Worm (Caenorhabditis elegans) whole organism, L1 larva: ENCODE data around the gene fbxc-48.

Source experiments
- C16A3.4 ChIP-seq: fragments of 150-350 bp; optimal IDR thresholded peaks from 2 replicates; lab custom pipeline; 2014; ENCODE audit warnings: missing biosample characterization, missing genetic modification characterization
- C34B4.2 ChIP-seq: sonication (generic microtip); optimal IDR thresholded peaks from 2 replicates; lab custom pipeline; 2017; ENCODE audit warnings: mild to moderate bottlenecking, missing genetic modification characterization, missing compliant biosample characterization
- aha-1 ChIP-seq: fragments of 150-350 bp; optimal IDR thresholded peaks from 2 replicates; lab custom pipeline; 2014; ENCODE audit warnings: missing biosample characterization, missing genetic modification characterization
- ama-1 ChIP-seq: fragments of 150-350 bp; optimal IDR thresholded peaks from 2 replicates; lab custom pipeline; 2014
- blmp-1 ChIP-seq: fragments of 150-350 bp; optimal IDR thresholded peaks from 2 replicates; lab custom pipeline; 2014; ENCODE audit warnings: missing biosample characterization, missing genetic modification characterization
- ceh-8 ChIP-seq: fragments of 200-800 bp; sonication (Bioruptor generic); optimal IDR thresholded peaks from 2 replicates; lab custom pipeline; 2018; ENCODE audit warnings: mild to moderate bottlenecking, missing genetic modification characterization, moderate library complexity, missing compliant biosample characterization
- ceh-88 ChIP-seq: fragments of 200-800 bp; sonication (Bioruptor generic); IDR thresholded peaks from 2 replicates; pipeline ENCODE4 v1.3.6; 2022; ENCODE audit warnings: missing genetic modification characterization, missing compliant biosample characterization
- dpl-1 ChIP-seq, 3 experiments: fragments of 150-350 bp in 2 of 3; sonication (generic microtip) in 1 of 3; optimal IDR thresholded peaks; 2 replicates each; lab custom pipeline; 2014 to 2017; ENCODE audit warnings: missing biosample characterization in 3 of 3, missing genetic modification characterization in 3 of 3, missing genetic modification reagents in 3 of 3
- dsc-1 ChIP-seq: sonication (generic microtip); optimal IDR thresholded peaks from 2 replicates; lab custom pipeline; 2016; ENCODE audit warnings: mild to moderate bottlenecking, missing genetic modification characterization, missing compliant biosample characterization
- efl-1 ChIP-seq, 4 experiments: fragments of 150-350 bp; optimal IDR thresholded peaks in 3 of 4; peaks in 1 of 4; 1 replicate in 1 of 4; 2 replicates in 3 of 4; lab custom pipeline; 2014; ENCODE audit warnings: missing biosample characterization in 2 of 4, missing genetic modification characterization in 2 of 4, missing genetic modification reagents in 2 of 4
- efl-3 ChIP-seq: fragments of 200-800 bp; sonication (Bioruptor generic); optimal IDR thresholded peaks from 2 replicates; lab custom pipeline; 2018; ENCODE audit warnings: mild to moderate bottlenecking, missing genetic modification characterization, missing compliant biosample characterization
- elt-2 ChIP-seq: sonication (generic microtip); optimal IDR thresholded peaks from 2 replicates; lab custom pipeline; 2016; ENCODE audit warnings: missing genetic modification characterization, mild to moderate bottlenecking, inconsistent platforms, missing compliant biosample characterization, missing genetic modification reagents
- elt-3 ChIP-seq, 6 experiments: fragments of 150-350 bp in 1 of 6; sonication (generic microtip); optimal IDR thresholded peaks; 2 replicates each; lab custom pipeline; 2017 to 2018; ENCODE audit warnings: missing biosample characterization in 6 of 6, missing genetic modification characterization in 6 of 6, inconsistent platforms in 1 of 6
- fkh-10 ChIP-seq: sonication (generic microtip); optimal IDR thresholded peaks from 2 replicates; lab custom pipeline; 2017; ENCODE audit warnings: missing biosample characterization, missing genetic modification reagents, missing genetic modification characterization
- fkh-8 ChIP-seq: sonication (generic microtip); optimal IDR thresholded peaks from 2 replicates; lab custom pipeline; 2016; ENCODE audit warnings: mild to moderate bottlenecking, missing genetic modification characterization, missing compliant biosample characterization
- fos-1 ChIP-seq: fragments of 150-350 bp; optimal IDR thresholded peaks from 2 replicates; lab custom pipeline; 2014; ENCODE audit warnings: missing biosample characterization, missing genetic modification characterization
- hlh-17 ChIP-seq: fragments of 200-800 bp; sonication (Bioruptor generic); optimal IDR thresholded peaks from 2 replicates; lab custom pipeline; 2018; ENCODE audit warnings: missing genetic modification characterization, mild to moderate bottlenecking, missing compliant biosample characterization, moderate library complexity, borderline replicate concordance
- hpl-2 ChIP-seq: fragments of 150-350 bp; optimal IDR thresholded peaks from 2 replicates; lab custom pipeline; 2014; ENCODE audit warnings: missing biosample characterization, missing genetic modification reagents, missing genetic modification characterization
- irx-1 ChIP-seq: sonication (generic microtip); optimal IDR thresholded peaks from 2 replicates; lab custom pipeline; 2016; ENCODE audit warnings: missing genetic modification characterization, missing compliant biosample characterization
- jun-1 ChIP-seq: fragments of 150-350 bp; optimal IDR thresholded peaks from 2 replicates; lab custom pipeline; 2014; ENCODE audit warnings: missing biosample characterization, missing genetic modification reagents, missing genetic modification characterization
- lin-13 ChIP-seq: fragments of 150-350 bp; optimal IDR thresholded peaks from 2 replicates; lab custom pipeline; 2014; ENCODE audit warnings: missing biosample characterization, missing genetic modification reagents, missing genetic modification characterization
- lin-14 ChIP-seq: fragments of 200-800 bp; sonication (Bioruptor generic); optimal IDR thresholded peaks from 2 replicates; lab custom pipeline; 2018; ENCODE audit warnings: mild to moderate bottlenecking, missing genetic modification characterization, moderate library complexity, missing compliant biosample characterization
- lin-15B ChIP-seq: fragments of 150-350 bp; sonication (generic microtip); optimal IDR thresholded peaks from 3 replicates; lab custom pipeline; 2014; ENCODE audit warnings: missing biosample characterization, missing genetic modification characterization
- lin-39 ChIP-seq: fragments of 150-350 bp; optimal IDR thresholded peaks from 2 replicates; lab custom pipeline; 2014; ENCODE audit warnings: missing biosample characterization, missing genetic modification reagents, missing genetic modification characterization
- lir-3 ChIP-seq: sonication (generic microtip); optimal IDR thresholded peaks from 2 replicates; lab custom pipeline; 2016; ENCODE audit warnings: mild to moderate bottlenecking, missing genetic modification characterization, moderate library complexity, missing compliant biosample characterization; ENCODE audit not compliant: poor library complexity
- lsy-2 ChIP-seq, 2 experiments: fragments of 150-350 bp; optimal IDR thresholded peaks; 2 replicates each; lab custom pipeline; 2014; ENCODE audit warnings: missing biosample characterization in 2 of 2, missing genetic modification characterization in 2 of 2
- mab-9 ChIP-seq: fragments of 200-800 bp; sonication (Bioruptor generic); IDR thresholded peaks from 2 replicates; pipeline ENCODE4 v1.3.6; 2022; ENCODE audit warnings: missing genetic modification reagents, missing genetic modification characterization, missing compliant biosample characterization
- mdl-1 ChIP-seq, 2 experiments: fragments of 150-350 bp; optimal IDR thresholded peaks; 2 replicates each; lab custom pipeline; 2014 to 2017; ENCODE audit warnings: missing biosample characterization in 2 of 2, missing genetic modification characterization in 2 of 2, inconsistent platforms in 1 of 2
- mep-1 ChIP-seq: fragments of 150-350 bp; optimal IDR thresholded peaks from 2 replicates; lab custom pipeline; 2014; ENCODE audit warnings: missing biosample characterization, missing genetic modification characterization
- nhr-11 ChIP-seq: fragments of 150-350 bp; optimal IDR thresholded peaks from 2 replicates; lab custom pipeline; 2014; ENCODE audit warnings: missing biosample characterization, missing genetic modification characterization
- nhr-19 ChIP-seq: fragments of 200-800 bp; sonication (Bioruptor generic); conservative IDR thresholded peaks from 2 replicates; pipeline ENCODE4 v1.3.6; 2022; ENCODE audit warnings: missing genetic modification characterization, missing compliant biosample characterization
- nhr-237 ChIP-seq: fragments of 150-350 bp; optimal IDR thresholded peaks from 2 replicates; lab custom pipeline; 2014; ENCODE audit warnings: missing biosample characterization, missing genetic modification characterization
- nhr-28 ChIP-seq: fragments of 150-350 bp; optimal IDR thresholded peaks from 2 replicates; lab custom pipeline; 2014; ENCODE audit warnings: missing biosample characterization, missing genetic modification characterization
- nhr-47 ChIP-seq: sonication (generic microtip); optimal IDR thresholded peaks from 2 replicates; lab custom pipeline; 2016; ENCODE audit warnings: mild to moderate bottlenecking, missing genetic modification characterization, moderate library complexity, missing compliant biosample characterization
- nhr-77 ChIP-seq: fragments of 150-350 bp; optimal IDR thresholded peaks from 2 replicates; lab custom pipeline; 2014; ENCODE audit warnings: missing biosample characterization, missing genetic modification characterization
- pag-3 ChIP-seq: sonication (generic microtip); optimal IDR thresholded peaks from 2 replicates; lab custom pipeline; 2017; ENCODE audit warnings: missing genetic modification characterization, mild to moderate bottlenecking, missing compliant biosample characterization, antibody characterized with exemption, borderline replicate concordance; ENCODE audit not compliant: insufficient read depth
- rnt-1 ChIP-seq: sonication (generic microtip); optimal IDR thresholded peaks from 2 replicates; lab custom pipeline; 2016; ENCODE audit warnings: mild to moderate bottlenecking, missing genetic modification characterization, moderate library complexity, missing compliant biosample characterization
- sptf-1 ChIP-seq: fragments of 150-350 bp; optimal IDR thresholded peaks from 2 replicates; lab custom pipeline; 2014; ENCODE audit warnings: missing biosample characterization, missing genetic modification characterization
- tbx-2 ChIP-seq: sonication (generic microtip); optimal IDR thresholded peaks from 2 replicates; lab custom pipeline; 2016; ENCODE audit warnings: missing genetic modification characterization, missing compliant biosample characterization
- tlp-1 ChIP-seq: fragments of 150-350 bp; optimal IDR thresholded peaks from 2 replicates; lab custom pipeline; 2014; ENCODE audit warnings: missing biosample characterization, missing genetic modification characterization
- unc-62 ChIP-seq: fragments of 150-350 bp; optimal IDR thresholded peaks from 2 replicates; lab custom pipeline; 2014; ENCODE audit warnings: missing biosample characterization, missing genetic modification reagents, missing genetic modification characterization
- unc-86 ChIP-seq: sonication (generic microtip); optimal IDR thresholded peaks from 2 replicates; lab custom pipeline; 2016; ENCODE audit warnings: missing genetic modification characterization, missing compliant biosample characterization
- vab-15 ChIP-seq: sonication (generic microtip); optimal IDR thresholded peaks from 2 replicates; lab custom pipeline; 2017; ENCODE audit warnings: missing genotype, mild to moderate bottlenecking, missing genetic modification characterization, missing compliant biosample characterization
- zag-1 ChIP-seq: fragments of 150-350 bp; optimal IDR thresholded peaks from 2 replicates; lab custom pipeline; 2014; ENCODE audit warnings: missing biosample characterization, missing genetic modification characterization
- ztf-4 ChIP-seq: fragments of 150-350 bp; optimal IDR thresholded peaks from 2 replicates; lab custom pipeline; 2014; ENCODE audit warnings: missing biosample characterization, missing genetic modification characterization

fbxc-48 gene

ce11 chrII:740808-741207 lies at the start of gene fbxc-48:
Gene fbxc-48, minus strand, starts transcription at chrII:740908.
- TF ChIP-seq nhr-77 (no peak), hlh-17 (GFP tag; lab: Kevin White, UChicago) (no peak), rnt-1 (tag; lab: Kevin White, UChicago) (no peak), nhr-11 (tag; lab: Kevin White, UChicago) (no peak), efl-3 (GFP tag; lab: Kevin White, UChicago) (no peak), mdl-1 (tag; optimal IDR thresholded peaks at IDR 0.05; lab: Kevin White, UChicago) (no peak), hpl-2 (no peak), jun-1 (tag; lab: Kevin White, UChicago) (no peak), nhr-47 (tag; lab: Kevin White, UChicago) (no peak), lin-13 (GFP tag; lab: Kevin White, UChicago) (no peak), vab-15 (tag; lab: Kevin White, UChicago) (no peak), C16A3.4 (no peak), ceh-88 (GFP tag; lab: Robert Waterston, UW) (no peak), nhr-28 (no peak)

- TF ChIP-seq dsc-1 (tag; lab: Kevin White, UChicago), result no peak
- TF ChIP-seq ama-1, result no peak
- TF ChIP-seq tbx-2 (tag; lab: Kevin White, UChicago), result no peak
- no peak for TF ChIP-seq ztf-4 (tag; lab: Kevin White, UChicago)
- no peak for TF ChIP-seq unc-62 (GFP tag; lab: Kevin White, UChicago)
Measured at ce11 chrII:788139-788538, 47.4 kb upstream of the fbxc-48 start, which contains the start of gene F46F5.15. Gene F46F5.15, plus strand, starts transcription at chrII:788439.

ce11 chrII:786938-787337 lies 46.2 kb upstream of the fbxc-48 start, which contains the start of gene F46F5.16:
Gene F46F5.16, plus strand, starts transcription at chrII:787238.
- TF ChIP-seq dpl-1 (GFP tag; optimal IDR thresholded peaks at IDR 0.05; lab: Kevin White, UChicago) (no peak), mab-9 (GFP tag; lab: Robert Waterston, UW) (no peak), blmp-1 (tag; lab: Kevin White, UChicago) (no peak), nhr-237 (tag; lab: Kevin White, UChicago) (no peak), lin-15B (tag; lab: Kevin White, UChicago) (no peak), fkh-8 (tag; lab: Kevin White, UChicago) (no peak), lin-14 (GFP tag; lab: Kevin White, UChicago) (no peak), unc-86 (tag; lab: Kevin White, UChicago) (no peak), ama-1 (no peak), aha-1 (tag; lab: Kevin White, UChicago) (no peak), efl-1 (optimal IDR thresholded peaks at IDR 0.05; lab: Kevin White, UChicago) (no peak), efl-1 (GFP tag; optimal IDR thresholded peaks at IDR 0.05 in 1 of 2; lab: Kevin White, UChicago) (no peak), irx-1 (tag; lab: Kevin White, UChicago) (no peak), zag-1 (tag; lab: Kevin White, UChicago) (no peak), mdl-1 (tag; optimal IDR thresholded peaks at IDR 0.05; lab: Kevin White, UChicago) (no peak), vab-15 (tag; lab: Kevin White, UChicago) (no peak), elt-2 (tag; lab: Kevin White, UChicago) (no peak), C34B4.2 (tag; lab: Kevin White, UChicago) (no peak), sptf-1 (no peak)

ce11 chrII:783532-783931 lies 42.8 kb upstream of the fbxc-48 start, which contains the start of gene Y39F10A.6:
Gene Y39F10A.6, minus strand, starts transcription at chrII:783632.
- TF ChIP-seq fos-1 (tag; lab: Kevin White, UChicago) (no peak), pag-3 (tag; lab: Kevin White, UChicago) (no peak), tlp-1 (no peak), elt-3 (tag; optimal IDR thresholded peaks at IDR 0.05; lab: Kevin White, UChicago) (no peak), lir-3 (tag; lab: Kevin White, UChicago) (no peak), nhr-19 (no peak), ztf-4 (tag; lab: Kevin White, UChicago) (no peak), hpl-2 (no peak), ceh-8 (no peak), lin-39 (tag; lab: Kevin White, UChicago) (no peak), mab-9 (GFP tag; lab: Robert Waterston, UW) (no peak), tbx-2 (tag; lab: Kevin White, UChicago) (no peak), mep-1 (tag; lab: Kevin White, UChicago) (no peak), lin-13 (GFP tag; lab: Kevin White, UChicago) (no peak), fkh-10 (GFP tag; lab: Kevin White, UChicago) (no peak), lsy-2 (tag; optimal IDR thresholded peaks at IDR 0.05; lab: Kevin White, UChicago) (no peak)
